Worm (Caenorhabditis elegans) whole organism, late embryonic: ENCODE data around the gene R05F9.11.
"Not testable (repeated sequence)": the region's sequence is repeated elsewhere in the genome, so short reads cannot be mapped to it uniquely, and the experiment has no call there.

ENCODE experiments used
- C08G9.2 ChIP-seq: sonication (generic microtip); optimal IDR thresholded peaks from 2 replicates; lab custom pipeline; 2016; ENCODE audit warnings: mild to moderate bottlenecking, missing genetic modification characterization, moderate library complexity, missing compliant biosample characterization
- K02D7.2 ChIP-seq: sonication (generic microtip); optimal IDR thresholded peaks from 2 replicates; lab custom pipeline; 2017; ENCODE audit warnings: mild to moderate bottlenecking, missing genetic modification characterization, missing compliant biosample characterization
- K09A11.1 ChIP-seq: sonication (generic microtip); optimal IDR thresholded peaks from 2 replicates; lab custom pipeline; 2017; ENCODE audit warnings: antibody characterized with exemption, mild to moderate bottlenecking, missing genetic modification characterization, missing compliant biosample characterization; ENCODE audit not compliant: insufficient read depth
- T23F11.4 ChIP-seq: fragments of 200-800 bp; sonication (Bioruptor generic); optimal IDR thresholded peaks from 2 replicates; lab custom pipeline; 2018; ENCODE audit warnings: mild to moderate bottlenecking, missing genetic modification characterization, missing compliant biosample characterization
- Y22D7AL.16 ChIP-seq: sonication (generic microtip); optimal IDR thresholded peaks from 2 replicates; lab custom pipeline; 2016; ENCODE audit warnings: missing genetic modification characterization, missing compliant biosample characterization
- ceh-18 ChIP-seq: sonication (generic microtip); optimal IDR thresholded peaks from 2 replicates; lab custom pipeline; 2016; ENCODE audit warnings: missing genetic modification characterization, missing compliant biosample characterization
- ceh-19 ChIP-seq: fragments of 200-800 bp; sonication (Bioruptor generic); optimal IDR thresholded peaks from 2 replicates; lab custom pipeline; 2018; ENCODE audit warnings: mild to moderate bottlenecking, missing genetic modification characterization, missing compliant biosample characterization
- ceh-2 ChIP-seq: sonication (generic microtip); optimal IDR thresholded peaks from 2 replicates; lab custom pipeline; 2016; ENCODE audit warnings: missing genotype, missing genetic modification characterization, missing compliant biosample characterization
- ceh-30 ChIP-seq: fragments of 150-350 bp; optimal IDR thresholded peaks from 2 replicates; lab custom pipeline; 2014; ENCODE audit warnings: missing biosample characterization, missing genetic modification characterization
- ceh-45 ChIP-seq: fragments of 200-800 bp; sonication (Bioruptor generic); IDR thresholded peaks from 2 replicates; pipeline ENCODE4 v1.3.6; 2022; ENCODE audit warnings: missing genetic modification reagents, missing genetic modification characterization, missing compliant biosample characterization
- ceh-9 ChIP-seq: sonication (generic microtip); optimal IDR thresholded peaks from 2 replicates; lab custom pipeline; 2016; ENCODE audit warnings: mild to moderate bottlenecking, missing genetic modification characterization, inconsistent platforms, missing compliant biosample characterization
- che-1 ChIP-seq: sonication (generic microtip); optimal IDR thresholded peaks from 2 replicates; lab custom pipeline; 2016; ENCODE audit warnings: mild to moderate bottlenecking, missing genetic modification characterization, missing compliant biosample characterization
- elt-2 ChIP-seq: sonication (generic microtip); optimal IDR thresholded peaks from 2 replicates; lab custom pipeline; 2016; ENCODE audit warnings: missing genetic modification reagents, missing genetic modification characterization, missing compliant biosample characterization
- eyg-1 ChIP-seq: sonication (generic microtip); optimal IDR thresholded peaks from 2 replicates; lab custom pipeline; 2016; ENCODE audit warnings: missing genotype, missing genetic modification characterization, missing compliant biosample characterization
- fax-1 ChIP-seq: sonication (generic microtip); optimal IDR thresholded peaks from 2 replicates; lab custom pipeline; 2016; ENCODE audit warnings: missing genotype, missing genetic modification characterization, missing compliant biosample characterization
- hlh-30 ChIP-seq: sonication (generic microtip); optimal IDR thresholded peaks from 2 replicates; lab custom pipeline; 2017; ENCODE audit warnings: antibody characterized with exemption, missing genetic modification characterization, missing compliant biosample characterization; ENCODE audit not compliant: insufficient read depth
- madf-2 ChIP-seq: sonication (generic microtip); optimal IDR thresholded peaks from 2 replicates; lab custom pipeline; 2017; ENCODE audit warnings: missing genetic modification characterization, missing compliant biosample characterization
- mec-3 ChIP-seq: sonication (generic microtip); optimal IDR thresholded peaks from 2 replicates; lab custom pipeline; 2016; ENCODE audit warnings: borderline replicate concordance, missing genetic modification characterization, missing compliant biosample characterization
- nhr-11 ChIP-seq: fragments of 150-350 bp; optimal IDR thresholded peaks from 2 replicates; lab custom pipeline; 2014; ENCODE audit warnings: missing biosample characterization, missing genetic modification characterization
- nhr-232 ChIP-seq: sonication (generic microtip); optimal IDR thresholded peaks from 2 replicates; lab custom pipeline; 2016; ENCODE audit warnings: missing genetic modification characterization, missing compliant biosample characterization
- npax-4 ChIP-seq: sonication (generic microtip); optimal IDR thresholded peaks from 2 replicates; lab custom pipeline; 2016; ENCODE audit warnings: missing genetic modification characterization, missing compliant biosample characterization
- odd-2 ChIP-seq: sonication (generic microtip); optimal IDR thresholded peaks from 2 replicates; lab custom pipeline; 2017; ENCODE audit warnings: antibody characterized with exemption, mild to moderate bottlenecking, missing genetic modification characterization, missing compliant biosample characterization
- pha-2 ChIP-seq: sonication (generic microtip); optimal IDR thresholded peaks from 2 replicates; lab custom pipeline; 2017; ENCODE audit warnings: mild to moderate bottlenecking, missing genetic modification characterization, missing compliant biosample characterization
- pqm-1 ChIP-seq: sonication (generic microtip); optimal IDR thresholded peaks from 2 replicates; lab custom pipeline; 2016; ENCODE audit warnings: missing genetic modification characterization, missing compliant biosample characterization
- pros-1 ChIP-seq: fragments of 150-350 bp; optimal IDR thresholded peaks from 2 replicates; lab custom pipeline; 2014; ENCODE audit warnings: missing biosample characterization, missing genetic modification reagents, missing genetic modification characterization
- ref-2 ChIP-seq: sonication (generic microtip); optimal IDR thresholded peaks from 2 replicates; lab custom pipeline; 2016; ENCODE audit warnings: missing genetic modification characterization, missing compliant biosample characterization
- tbx-2 ChIP-seq: sonication (generic microtip); optimal IDR thresholded peaks from 2 replicates; lab custom pipeline; 2016; ENCODE audit warnings: missing genetic modification characterization, missing compliant biosample characterization
- tbx-7 ChIP-seq: sonication (generic microtip); optimal IDR thresholded peaks from 2 replicates; lab custom pipeline; 2016; ENCODE audit warnings: missing genotype, missing genetic modification characterization, missing compliant biosample characterization
- unc-55 ChIP-seq: sonication (generic microtip); optimal IDR thresholded peaks from 2 replicates; lab custom pipeline; 2017; ENCODE audit warnings: missing biosample characterization, missing genetic modification reagents, missing genetic modification characterization
- unc-86 ChIP-seq: sonication (generic microtip); optimal IDR thresholded peaks from 2 replicates; lab custom pipeline; 2016; ENCODE audit warnings: missing genetic modification characterization, missing compliant biosample characterization
- ztf-16 ChIP-seq: sonication (generic microtip); optimal IDR thresholded peaks from 2 replicates; lab custom pipeline; 2017; ENCODE audit warnings: missing genetic modification characterization, missing compliant biosample characterization

The R05F9.11 gene

DNA sequence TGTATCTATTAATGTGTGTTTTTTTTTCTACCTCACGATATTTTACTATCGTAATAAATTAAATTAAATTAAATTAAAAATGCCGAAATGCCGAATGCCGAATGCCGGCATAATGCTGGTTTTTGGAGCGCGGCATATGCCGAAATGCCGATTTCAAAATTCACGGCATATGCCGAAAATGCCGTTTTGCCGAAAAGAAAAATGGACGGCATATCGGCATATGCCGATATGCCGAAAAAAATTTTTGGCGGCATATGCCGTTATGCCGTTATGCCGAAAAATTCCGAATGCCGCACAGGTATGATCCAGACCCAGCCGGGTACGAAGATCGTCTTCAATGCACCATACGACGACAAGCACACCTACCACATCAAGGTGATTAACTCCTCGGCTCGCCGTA lies 15.5 kb downstream of the R05F9.11 start, which contains the start of gene msp-32:
TSS of gene msp-32 (plus strand) at position 301 of the 400 bp plus-strand sequence.
- TF ChIP-seq hlh-30 (tag; lab: Kevin White, UChicago); ceh-30; pros-1 (tag; lab: Kevin White, UChicago): not testable (repeated sequence)

DNA sequence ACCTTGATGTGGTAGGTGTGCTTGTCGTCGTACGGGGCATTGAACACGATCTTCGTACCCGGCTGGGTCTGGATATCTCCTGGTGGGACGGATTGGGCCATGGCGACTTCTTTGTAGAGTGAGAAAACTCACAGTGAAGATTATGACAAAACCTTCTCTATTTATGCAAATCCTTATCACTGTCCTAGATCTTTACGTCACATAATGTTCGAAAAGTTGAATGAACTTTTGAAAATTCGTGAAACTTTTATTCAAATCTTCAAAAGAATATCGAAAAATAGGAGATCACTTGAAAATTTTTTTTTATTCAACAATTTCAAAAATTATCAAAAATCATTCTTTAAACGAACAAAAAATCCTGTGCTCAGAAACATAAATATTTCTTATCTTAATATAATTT lies 21.4 kb downstream of the R05F9.11 start, which contains the start of gene msp-33:
TSS of gene msp-33 (minus strand) at position 101 of the 400 bp plus-strand sequence.
- TF ChIP-seq C08G9.2 (tag; lab: Kevin White, UChicago) (no peak), ceh-45 (GFP tag; lab: Robert Waterston, UW) (no peak), pha-2 (tag; lab: Kevin White, UChicago) (no peak), ceh-19 (no peak), fax-1 (tag; lab: Kevin White, UChicago) (no peak), unc-55 (GFP tag; lab: Kevin White, UChicago) (no peak), K02D7.2 (tag; lab: Kevin White, UChicago) (no peak), ceh-18 (tag; lab: Kevin White, UChicago) (no peak), nhr-11 (tag; lab: Kevin White, UChicago) (no peak), che-1 (no peak), unc-86 (tag; lab: Kevin White, UChicago) (no peak), K09A11.1 (no peak), madf-2 (tag; lab: Kevin White, UChicago) (no peak), ztf-16 (tag; lab: Kevin White, UChicago) (no peak), ceh-9 (tag; lab: Kevin White, UChicago) (no peak)

DNA sequence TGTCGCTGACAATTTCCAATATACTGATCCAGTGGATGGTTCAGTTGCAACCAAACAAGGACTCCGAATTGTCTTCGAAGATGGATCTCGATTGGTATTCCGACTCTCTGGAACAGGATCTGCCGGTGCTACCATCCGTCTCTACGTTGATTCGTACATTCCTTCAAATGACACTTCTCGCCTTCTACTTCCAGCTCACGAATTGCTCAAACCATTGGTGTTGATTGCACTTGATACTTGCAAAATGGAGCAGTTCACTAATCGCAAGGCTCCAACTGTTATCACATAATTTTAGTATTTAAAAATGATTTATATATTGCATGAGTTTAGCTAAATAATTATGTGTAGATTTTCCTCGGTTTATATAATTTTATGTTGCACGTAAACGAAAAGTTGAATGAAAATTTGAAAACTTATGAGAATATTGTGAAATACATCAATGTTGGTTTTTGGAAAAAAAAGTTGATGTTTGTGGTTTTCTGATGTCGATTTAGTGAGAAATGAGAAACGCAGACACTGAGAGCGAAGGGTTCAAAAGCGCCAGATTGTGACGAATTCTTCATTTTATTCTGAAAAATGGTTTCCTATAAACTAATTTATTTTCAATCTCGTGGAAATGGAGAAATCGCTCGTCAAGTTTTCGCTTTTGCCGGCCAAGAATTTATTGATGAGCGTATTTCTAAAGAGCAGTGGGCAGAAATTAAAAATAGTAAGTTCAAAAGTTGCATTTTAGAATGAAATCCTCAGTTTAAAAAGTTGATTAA lies 22.8 kb downstream of the R05F9.11 start, which contains the start of gene gst-9:
TSS of gene gst-9 (plus strand) at position 574 of the 764 bp plus-strand sequence.
- TF ChIP-seq ceh-18 (tag; lab: Kevin White, UChicago) (no peak), npax-4 (tag; lab: Kevin White, UChicago) (no peak), nhr-232 (no peak), mec-3 (tag; lab: Kevin White, UChicago) (no peak), unc-86 (tag; lab: Kevin White, UChicago) (no peak), ref-2 (tag; lab: Kevin White, UChicago) (no peak), elt-2 (tag; lab: Kevin White, UChicago) (no peak), eyg-1 (no peak), ceh-2 (no peak), T23F11.4 (GFP tag; lab: Kevin White, UChicago) (no peak), pros-1 (tag; lab: Kevin White, UChicago) (no peak), Y22D7AL.16 (no peak), pqm-1 (tag; lab: Kevin White, UChicago) (no peak), madf-2 (tag; lab: Kevin White, UChicago) (no peak)
- TF ChIP-seq, all 69 proteins: peak for 0

DNA sequence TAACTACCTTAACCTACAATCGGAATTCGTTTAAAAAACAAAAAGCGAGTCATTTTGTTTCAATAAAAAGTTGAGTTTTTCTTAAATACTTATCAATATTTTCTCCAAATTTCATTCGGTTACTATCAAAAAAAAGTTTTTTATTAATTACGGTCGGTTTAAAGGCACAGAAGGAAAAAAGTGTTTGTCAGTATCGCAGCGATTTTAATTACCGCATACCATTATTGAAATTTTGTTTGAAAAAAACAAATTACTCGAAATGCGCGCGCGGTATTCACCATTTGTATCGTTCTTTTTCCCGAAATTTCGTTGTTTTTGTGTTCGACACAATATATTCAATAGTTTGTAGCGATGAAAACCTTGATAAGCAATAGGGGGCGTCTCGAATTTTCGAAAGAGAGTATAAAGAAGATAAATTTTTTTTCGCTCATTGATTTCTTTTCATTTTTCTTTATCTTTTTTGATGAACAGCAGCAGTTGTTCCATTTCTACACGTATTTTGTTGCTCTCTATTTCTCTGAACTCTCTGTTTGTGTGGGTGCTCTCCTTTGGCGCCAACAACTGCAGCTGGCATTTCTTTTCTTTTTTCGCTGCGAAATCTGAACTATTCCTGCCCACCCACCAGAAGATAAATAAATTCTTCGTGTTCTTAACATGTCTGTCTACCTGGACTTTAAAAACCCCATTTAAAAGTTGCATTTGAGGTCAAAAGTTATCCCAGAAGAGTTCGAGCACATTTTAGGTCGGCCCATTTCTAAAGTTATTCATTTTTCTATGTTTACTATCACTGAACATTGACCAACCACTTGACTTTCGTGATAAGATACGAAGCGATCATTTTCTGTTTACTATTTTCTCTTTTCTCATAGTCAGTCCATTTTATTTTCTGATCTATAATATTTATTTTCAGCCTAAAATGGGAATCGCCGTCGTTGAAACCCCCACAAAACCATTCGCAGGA lies 25.2 kb downstream of the R05F9.11 start, which contains the start of gene pgm-1:
TSS of gene pgm-1 (plus strand) at position 911 of the 961 bp plus-strand sequence.
- TF ChIP-seq elt-2 (tag; lab: Kevin White, UChicago) (peak; percentile 45), tbx-7 (no peak), tbx-2 (tag; lab: Kevin White, UChicago) (no peak), unc-86 (tag; lab: Kevin White, UChicago) (no peak), odd-2 (tag; lab: Kevin White, UChicago) (no peak), ceh-18 (tag; lab: Kevin White, UChicago) (peak; percentile 50)
